Fruit fly (Drosophila melanogaster) whole organism, adult: ENCODE measurements around the gene CG34116.

ENCODE experiments used
- CG11617 ChIP-seq: fragments of 200-800 bp; sonication (Bioruptor generic); optimal IDR thresholded peaks from 2 replicates; lab custom pipeline; 2017; ENCODE audit warnings: mild to moderate bottlenecking, missing biosample characterization, missing genetic modification reagents, missing genetic modification characterization
- CG12768 ChIP-seq: fragments of 200-800 bp; sonication (Bioruptor generic); optimal IDR thresholded peaks from 2 replicates; lab custom pipeline; 2017; ENCODE audit warnings: missing biosample characterization, missing genetic modification characterization, mild to moderate bottlenecking, moderate library complexity, missing genetic modification reagents
- CG14711 ChIP-seq: fragments of 200-800 bp; sonication (Bioruptor generic); optimal IDR thresholded peaks from 2 replicates; lab custom pipeline; 2018; ENCODE audit warnings: missing biosample characterization, mild to moderate bottlenecking, missing genetic modification characterization, moderate library complexity
- CG1620 ChIP-seq: fragments of 200-800 bp; sonication (Bioruptor generic); optimal IDR thresholded peaks from 2 replicates; lab custom pipeline; 2016; ENCODE audit warnings: missing biosample characterization, missing genetic modification characterization
- CG33017 ChIP-seq: fragments of 200-800 bp; sonication (Bioruptor generic); optimal IDR thresholded peaks from 2 replicates; lab custom pipeline; 2018; ENCODE audit warnings: missing biosample characterization, mild to moderate bottlenecking, missing genetic modification characterization, moderate library complexity
- CG5204 ChIP-seq: fragments of 200-800 bp; sonication (Bioruptor generic); optimal IDR thresholded peaks from 2 replicates; lab custom pipeline; 2016; ENCODE audit warnings: missing biosample characterization, missing genetic modification characterization
- CG7045 ChIP-seq: fragments of 200-800 bp; sonication (Bioruptor generic); optimal IDR thresholded peaks from 2 replicates; lab custom pipeline; 2017; ENCODE audit warnings: missing biosample characterization, mild to moderate bottlenecking, missing genetic modification characterization
- CG7101 ChIP-seq: fragments of 200-800 bp; sonication (Bioruptor generic); optimal IDR thresholded peaks from 2 replicates; lab custom pipeline; 2018; ENCODE audit warnings: missing biosample characterization, mild to moderate bottlenecking, missing genetic modification characterization, moderate library complexity
- Clk ChIP-seq: fragments of 200-800 bp; sonication (Bioruptor generic); optimal IDR thresholded peaks from 2 replicates; lab custom pipeline; 2017; ENCODE audit warnings: missing biosample characterization, missing genetic modification characterization
- Crg-1 ChIP-seq: fragments of 200-800 bp; sonication (Bioruptor generic); optimal IDR thresholded peaks from 2 replicates; lab custom pipeline; 2016; ENCODE audit warnings: missing biosample characterization, missing genetic modification characterization
- Hr96 ChIP-seq: fragments of 200-800 bp; sonication (Bioruptor generic); optimal IDR thresholded peaks from 2 replicates; lab custom pipeline; 2016; ENCODE audit warnings: missing biosample characterization, missing genetic modification characterization
- Mnt ChIP-seq: fragments of 200-800 bp; sonication (Bioruptor generic); optimal IDR thresholded peaks from 2 replicates; lab custom pipeline; 2016; ENCODE audit warnings: missing biosample characterization, mild to moderate bottlenecking, missing genetic modification characterization
- bab1 ChIP-seq: fragments of 200-800 bp; sonication (Bioruptor generic); optimal IDR thresholded peaks from 3 replicates; lab custom pipeline; 2019; ENCODE audit warnings: missing biosample characterization, mild to moderate bottlenecking, missing genetic modification characterization, moderate library complexity
- cic ChIP-seq: fragments of 200-800 bp; sonication (Bioruptor generic); optimal IDR thresholded peaks from 2 replicates; lab custom pipeline; 2017; ENCODE audit warnings: missing biosample characterization, mild to moderate bottlenecking, missing genetic modification characterization, moderate library complexity
- cnc ChIP-seq, 2 experiments: fragments of >200 bp; optimal IDR thresholded peaks; 2 replicates each; lab custom pipeline; 2017
- kay ChIP-seq: fragments of 200-800 bp; sonication (Bioruptor generic); peaks from one replicate; lab custom pipeline; 2016; ENCODE audit warnings: missing biosample characterization, missing genetic modification characterization, borderline replicate concordance
- ovo ChIP-seq: fragments of 200-800 bp; sonication (Bioruptor generic); optimal IDR thresholded peaks from 2 replicates; lab custom pipeline; 2016; ENCODE audit warnings: missing biosample characterization, missing genetic modification characterization
- pad ChIP-seq: fragments of 200-800 bp; sonication (Bioruptor generic); optimal IDR thresholded peaks from 3 replicates; lab custom pipeline; 2017; ENCODE audit warnings: missing biosample characterization, missing genetic modification characterization, mild to moderate bottlenecking, moderate library complexity, missing genetic modification reagents
- tj ChIP-seq: fragments of 200-800 bp; sonication (Bioruptor generic); optimal IDR thresholded peaks from 3 replicates; lab custom pipeline; 2017; ENCODE audit warnings: missing biosample characterization, mild to moderate bottlenecking, missing genetic modification characterization, moderate library complexity
- toe ChIP-seq: fragments of 200-800 bp; sonication (Bioruptor generic); optimal IDR thresholded peaks from 2 replicates; lab custom pipeline; 2016; ENCODE audit warnings: missing biosample characterization, missing genetic modification characterization

CG34116 gene

DNA sequence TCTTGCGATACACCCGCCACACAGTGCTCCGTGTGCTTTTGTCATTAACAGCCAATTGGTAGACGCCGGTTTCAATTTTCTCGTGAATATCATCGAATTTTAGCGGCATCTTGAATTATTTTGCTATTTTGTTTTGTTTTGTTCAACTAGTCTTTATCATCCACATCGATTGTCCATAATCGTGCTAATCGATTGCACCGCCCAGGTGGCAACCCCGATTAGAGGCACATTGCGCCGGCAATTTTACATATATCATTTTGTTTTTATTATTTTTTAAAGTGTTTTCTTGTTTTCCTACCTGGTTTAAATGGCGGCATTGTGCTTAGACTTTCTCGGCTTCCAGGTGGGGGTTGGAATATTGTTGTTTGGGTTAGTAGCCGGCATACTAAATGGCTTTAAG is at the start of gene CG34116:
Gene CG34116, minus strand, starts transcription at position 142 of the 400 bp plus-strand sequence.
- TF ChIP-seq CG7101 (no peak), CG14711 (tag; lab: Kevin White, UChicago) (no peak), ovo (GFP tag; lab: Kevin White, UChicago) (no peak), kay (GFP tag; lab: Kevin White, UChicago) (no peak), Crg-1 (no peak), bab1 (GFP tag; lab: Kevin White, UChicago) (peak; percentile 24), toe (GFP tag; lab: Kevin White, UChicago) (no peak), cnc (optimal IDR thresholded peaks at IDR 0.05; lab: Kevin White, UChicago) (no peak), Hr96 (GFP tag; lab: Kevin White, UChicago) (no peak), CG33017 (tag; lab: Kevin White, UChicago) (no peak), Mnt (GFP tag; lab: Kevin White, UChicago) (peak; percentile 18), CG11617 (GFP tag; lab: Kevin White, UChicago) (no peak), cic (GFP tag; lab: Kevin White, UChicago) (no peak), pad (GFP tag; lab: Kevin White, UChicago) (no peak)

dm6 chr3L:19848080-19848479 is 42.2 kb upstream of the CG34116 start:
- TF ChIP-seq kay (GFP tag; lab: Kevin White, UChicago) (peak; percentile 76), ovo (GFP tag; lab: Kevin White, UChicago) (no peak), cnc (optimal IDR thresholded peaks at IDR 0.05; lab: Kevin White, UChicago) (no peak), CG12768 (no peak), Crg-1 (no peak), CG7045 (GFP tag; lab: Kevin White, UChicago) (no peak), CG11617 (GFP tag; lab: Kevin White, UChicago) (no peak)

DNA sequence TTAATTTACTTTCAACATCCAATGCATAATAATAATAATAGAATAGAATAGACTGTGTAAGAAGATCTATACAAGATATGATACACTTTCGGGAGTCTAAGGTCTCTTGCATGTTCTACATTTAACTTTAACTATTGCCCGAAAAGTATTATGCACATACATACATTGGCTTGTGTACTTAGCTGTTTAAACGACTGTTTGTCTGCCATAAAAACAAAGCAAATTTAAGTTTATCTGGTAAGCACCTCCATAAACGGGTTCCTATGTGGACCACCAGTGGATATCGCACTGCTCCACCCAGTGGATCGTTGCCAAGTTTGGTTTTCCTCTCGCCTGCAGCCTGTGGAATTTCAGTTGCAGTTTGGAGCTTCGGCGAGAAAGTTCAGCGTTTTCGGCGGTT is 41.1 kb upstream of the CG34116 start:
- no peak for TF ChIP-seq cnc (optimal IDR thresholded peaks at IDR 0.05; lab: Kevin White, UChicago)
- TF ChIP-seq pad (GFP tag; lab: Kevin White, UChicago) = no peak
- no peak for TF ChIP-seq CG12768
- no peak for TF ChIP-seq cic (GFP tag; lab: Kevin White, UChicago)
- TF ChIP-seq Hr96 (GFP tag; lab: Kevin White, UChicago) = no peak
- no peak for TF ChIP-seq Crg-1
- TF ChIP-seq Clk = no peak
- no peak for TF ChIP-seq CG1620
- TF ChIP-seq tj = no peak
- no peak for TF ChIP-seq kay (GFP tag; lab: Kevin White, UChicago)
- TF ChIP-seq bab1 (GFP tag; lab: Kevin White, UChicago) = no peak
- no peak for TF ChIP-seq CG33017 (tag; lab: Kevin White, UChicago)
- no peak for TF ChIP-seq Mnt (GFP tag; lab: Kevin White, UChicago)
- TF ChIP-seq ovo (GFP tag; lab: Kevin White, UChicago) = no peak
- no peak for TF ChIP-seq CG14711 (tag; lab: Kevin White, UChicago)

DNA sequence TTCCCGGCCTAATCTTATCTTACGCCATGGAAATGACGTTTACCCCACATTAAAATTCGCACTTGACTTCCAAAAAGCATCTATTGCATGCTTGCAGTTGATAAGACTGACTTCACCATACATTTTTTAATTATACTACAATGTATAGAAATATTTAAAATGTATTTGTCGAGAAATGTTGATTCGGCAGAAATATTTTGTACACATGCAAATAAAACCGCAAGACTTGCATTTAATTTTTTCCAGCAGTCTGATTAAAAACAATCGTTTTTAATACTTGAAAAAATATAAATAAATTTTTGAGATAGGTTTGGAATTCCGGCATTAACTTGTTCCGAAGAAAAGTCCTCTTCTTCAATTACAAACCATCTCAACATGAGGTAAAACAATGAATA is 40.1 kb upstream of the CG34116 start:
- TF ChIP-seq ovo (GFP tag; lab: Kevin White, UChicago) (no peak), tj (peak; percentile 94)

DNA sequence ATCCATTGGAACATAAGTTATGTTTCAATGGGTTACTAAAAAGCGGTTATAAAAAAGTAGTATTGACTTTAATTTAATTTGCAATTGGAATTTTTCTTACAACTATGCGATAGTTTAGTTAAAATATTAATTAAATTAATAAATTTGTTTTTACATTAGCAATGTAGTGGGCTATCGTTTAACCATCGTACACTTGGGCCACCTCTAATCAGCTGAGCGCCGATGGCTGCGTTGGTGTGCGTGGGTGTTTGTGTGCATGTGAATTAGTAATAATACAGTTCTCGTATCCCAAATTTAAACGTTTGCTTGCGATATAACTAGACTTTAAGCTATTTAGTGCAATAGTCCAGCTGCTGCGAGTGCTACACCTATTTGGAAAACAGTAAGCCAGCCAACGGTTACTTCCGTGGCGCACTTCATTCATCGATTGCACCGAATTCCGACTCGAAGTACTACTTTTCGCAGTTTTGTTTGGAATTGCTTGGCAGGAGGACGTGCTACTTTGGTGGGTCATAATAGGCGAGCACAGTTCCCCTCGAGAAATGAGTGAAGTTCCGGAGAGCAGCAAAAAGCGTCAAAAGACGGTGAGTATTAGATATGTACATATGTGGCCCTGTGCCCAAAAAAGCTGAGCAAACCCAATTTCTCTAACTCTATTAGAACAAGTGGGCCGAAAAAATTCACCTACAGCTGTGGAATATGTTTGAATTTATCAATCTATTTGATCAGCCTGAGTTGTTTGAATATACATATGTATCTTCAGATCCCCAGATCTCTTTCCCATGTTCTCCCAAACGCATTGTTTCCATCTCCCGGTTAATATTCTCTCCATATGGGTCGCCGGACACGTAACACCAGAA is 39.4 kb upstream of the CG34116 start, which contains the start of gene Papss:
Gene Papss, plus strand, starts transcription at position 247 of the 860 bp plus-strand sequence.
- TF ChIP-seq CG14711 (tag; lab: Kevin White, UChicago) (peak; percentile 37), CG12768 (no peak), CG7045 (GFP tag; lab: Kevin White, UChicago) (no peak), CG33017 (tag; lab: Kevin White, UChicago) (peak; percentile 19), Clk (no peak), bab1 (GFP tag; lab: Kevin White, UChicago) (peak; percentile 66), ovo (GFP tag; lab: Kevin White, UChicago) (no peak), cnc (optimal IDR thresholded peaks at IDR 0.05; lab: Kevin White, UChicago) (no peak), Mnt (GFP tag; lab: Kevin White, UChicago) (peak; percentile 53), cic (GFP tag; lab: Kevin White, UChicago) (no peak), CG7101 (peak; percentile 32), CG11617 (GFP tag; lab: Kevin White, UChicago) (peak; percentile 26), pad (GFP tag; lab: Kevin White, UChicago) (no peak)

DNA sequence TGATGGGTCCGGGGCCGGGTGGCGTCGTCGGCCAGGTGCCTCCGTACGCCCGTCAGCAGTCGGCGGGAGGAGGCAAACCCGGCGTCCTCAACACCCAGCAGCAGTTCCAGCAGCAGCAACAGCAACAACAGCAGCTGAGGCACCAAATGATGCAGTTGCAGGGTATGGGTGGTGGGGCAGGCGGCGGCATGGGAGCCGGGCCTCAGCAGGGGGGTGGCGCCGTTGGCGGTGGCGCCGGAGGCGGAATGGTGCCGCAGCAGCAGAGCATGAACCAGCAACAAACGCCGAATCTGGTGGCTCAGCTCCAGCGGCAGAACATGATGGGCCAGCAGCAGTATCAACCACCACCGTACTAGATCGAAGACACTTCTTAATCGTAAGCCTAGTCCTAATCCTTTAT is 38.7 kb upstream of the CG34116 start:
- TF ChIP-seq CG14711 (tag; lab: Kevin White, UChicago) (no peak), CG1620 (no peak), CG7101 (no peak), cnc (optimal IDR thresholded peaks at IDR 0.05; lab: Kevin White, UChicago) (no peak), bab1 (GFP tag; lab: Kevin White, UChicago) (no peak), cic (GFP tag; lab: Kevin White, UChicago) (no peak), Hr96 (GFP tag; lab: Kevin White, UChicago) (no peak), CG11617 (GFP tag; lab: Kevin White, UChicago) (no peak), Mnt (GFP tag; lab: Kevin White, UChicago) (no peak), Crg-1 (no peak), CG5204 (no peak), kay (GFP tag; lab: Kevin White, UChicago) (no peak), CG7045 (GFP tag; lab: Kevin White, UChicago) (no peak)
